Fruit fly (Drosophila melanogaster) whole organism, embryonic: ENCODE results near the gene Art1.

ENCODE experiments used
- Atf-2 ChIP-seq: fragments of 200-800 bp; sonication (Bioruptor generic); optimal IDR thresholded peaks from 2 replicates; lab custom pipeline; 2016; ENCODE audit warnings: missing biosample characterization, missing genetic modification characterization
- CG10979 ChIP-seq: fragments of 200-800 bp; sonication (Bioruptor generic); optimal IDR thresholded peaks from 2 replicates; lab custom pipeline; 2018; ENCODE audit warnings: missing biosample characterization, mild to moderate bottlenecking, missing genetic modification characterization, moderate library complexity
- CG11398 ChIP-seq: fragments of 200-800 bp; sonication (Bioruptor generic); optimal IDR thresholded peaks from 2 replicates; lab custom pipeline; 2016; ENCODE audit warnings: missing biosample characterization, missing genetic modification characterization
- CG11504 ChIP-seq: fragments of 200-800 bp; sonication (Bioruptor generic); optimal IDR thresholded peaks from 3 replicates; lab custom pipeline; 2019; ENCODE audit warnings: missing biosample characterization, mild to moderate bottlenecking, missing genetic modification characterization, moderate library complexity
- CG14014 ChIP-seq: fragments of 200-800 bp; sonication (Bioruptor generic); IDR thresholded peaks from 2 replicates; pipeline ENCODE4 v1.3.6; 2022; ENCODE audit warnings: missing biosample characterization, missing genetic modification characterization
- CG14050 ChIP-seq: fragments of 200-800 bp; sonication (Bioruptor generic); IDR thresholded peaks from 3 replicates; pipeline ENCODE4 v1.3.6; 2022; ENCODE audit warnings: missing biosample characterization, missing genetic modification characterization
- CG14441 ChIP-seq: fragments of 200-800 bp; sonication (Bioruptor generic); IDR thresholded peaks from 2 replicates; pipeline ENCODE4 v1.3.6; 2022; ENCODE audit warnings: missing biosample characterization, missing genetic modification characterization
- CG15073 ChIP-seq: fragments of 200-800 bp; sonication (Bioruptor generic); optimal IDR thresholded peaks from 2 replicates; lab custom pipeline; 2016; ENCODE audit warnings: missing biosample characterization, missing genetic modification characterization
- CG15696 ChIP-seq: fragments of 200-800 bp; sonication (Bioruptor generic); optimal IDR thresholded peaks from 2 replicates; lab custom pipeline; 2019; ENCODE audit warnings: missing biosample characterization, mild to moderate bottlenecking, missing genetic modification characterization, moderate library complexity
- CG16815 ChIP-seq: fragments of 200-800 bp; sonication (Bioruptor generic); optimal IDR thresholded peaks from 3 replicates; lab custom pipeline; 2017; ENCODE audit warnings: missing biosample characterization, mild to moderate bottlenecking, missing genetic modification characterization
- CG16863 ChIP-seq: fragments of 200-800 bp; sonication (Bioruptor generic); optimal IDR thresholded peaks from 3 replicates; lab custom pipeline; 2016; ENCODE audit warnings: missing biosample characterization, missing genetic modification characterization
- CG17359 ChIP-seq: fragments of 200-800 bp; sonication (Bioruptor generic); optimal IDR thresholded peaks from 3 replicates; lab custom pipeline; 2018; ENCODE audit warnings: missing biosample characterization, mild to moderate bottlenecking, missing genetic modification characterization, moderate library complexity
- CG17361 ChIP-seq: fragments of 200-800 bp; sonication (Bioruptor generic); IDR thresholded peaks from 3 replicates; pipeline ENCODE4 v1.3.6; 2022; ENCODE audit warnings: missing biosample characterization, missing genetic modification characterization
- CG1832 ChIP-seq: fragments of 200-800 bp; sonication (Bioruptor generic); optimal IDR thresholded peaks from 2 replicates; lab custom pipeline; 2017; ENCODE audit warnings: missing biosample characterization, mild to moderate bottlenecking, missing genetic modification characterization, inconsistent platforms
- CG2199 ChIP-seq: fragments of 200-800 bp; sonication (Bioruptor generic); IDR thresholded peaks from 3 replicates; pipeline ENCODE4 v1.3.6; 2022; ENCODE audit warnings: missing biosample characterization, missing genetic modification characterization
- CG31224 ChIP-seq: fragments of 200-800 bp; sonication (Bioruptor generic); IDR thresholded peaks from 2 replicates; pipeline ENCODE4 v1.3.6; 2022; ENCODE audit warnings: missing biosample characterization, missing genetic modification characterization
- CG31441 ChIP-seq: fragments of 200-800 bp; sonication (Bioruptor generic); IDR thresholded peaks from 2 replicates; pipeline ENCODE4 v1.3.6; 2022; ENCODE audit warnings: missing biosample characterization, missing genetic modification characterization
- CG4282 ChIP-seq: fragments of 200-800 bp; sonication (Bioruptor generic); optimal IDR thresholded peaks from 2 replicates; lab custom pipeline; 2016; ENCODE audit warnings: missing biosample characterization, missing genetic modification characterization
- CG4328 ChIP-seq: fragments of 200-800 bp; sonication (Bioruptor generic); optimal IDR thresholded peaks from 3 replicates; lab custom pipeline; 2017; ENCODE audit warnings: missing biosample characterization, missing genetic modification reagents, missing genetic modification characterization
- CG4360 ChIP-seq: fragments of 200-800 bp; sonication (Bioruptor generic); IDR thresholded peaks from 2 replicates; pipeline ENCODE4 v1.3.6; 2022; ENCODE audit warnings: missing biosample characterization, missing genetic modification characterization
- CG6813 ChIP-seq: fragments of 200-800 bp; sonication (Bioruptor generic); optimal IDR thresholded peaks from 2 replicates; lab custom pipeline; 2017; ENCODE audit warnings: missing biosample characterization, missing genetic modification characterization, mild to moderate bottlenecking, moderate library complexity, missing genetic modification reagents
- CG6854 ChIP-seq: fragments of 200-800 bp; sonication (Bioruptor generic); optimal IDR thresholded peaks from 3 replicates; lab custom pipeline; 2017; ENCODE audit warnings: missing biosample characterization, mild to moderate bottlenecking, missing genetic modification characterization
- CG7357 ChIP-seq: fragments of 200-800 bp; sonication (Bioruptor generic); IDR thresholded peaks from 3 replicates; pipeline ENCODE4 v1.3.6; 2022; ENCODE audit warnings: missing biosample characterization, missing genetic modification characterization
- CG7556 ChIP-seq: fragments of 200-800 bp; sonication (Bioruptor generic); optimal IDR thresholded peaks from 2 replicates; lab custom pipeline; 2017; ENCODE audit warnings: missing biosample characterization, mild to moderate bottlenecking, missing genetic modification characterization
- CG7928 ChIP-seq: fragments of 200-800 bp; sonication (Bioruptor generic); optimal IDR thresholded peaks from 2 replicates; lab custom pipeline; 2017; ENCODE audit warnings: missing biosample characterization, mild to moderate bottlenecking, missing genetic modification characterization
- CG7987 ChIP-seq: fragments of 200-800 bp; sonication (Bioruptor generic); optimal IDR thresholded peaks from 2 replicates; lab custom pipeline; 2018; ENCODE audit warnings: missing biosample characterization, mild to moderate bottlenecking, missing genetic modification characterization, moderate library complexity
- Dip3 ChIP-seq: fragments of 200-800 bp; sonication (Bioruptor generic); optimal IDR thresholded peaks from 3 replicates; lab custom pipeline; 2016; ENCODE audit warnings: missing biosample characterization, missing genetic modification characterization
- Ets97D ChIP-seq: fragments of 200-800 bp; sonication (Bioruptor generic); optimal IDR thresholded peaks from 3 replicates; lab custom pipeline; 2016; ENCODE audit warnings: missing biosample characterization, missing genetic modification characterization
- Hand ChIP-seq: fragments of 200-800 bp; sonication (Bioruptor generic); optimal IDR thresholded peaks from 2 replicates; lab custom pipeline; 2017; ENCODE audit warnings: mild to moderate bottlenecking, missing biosample characterization, missing genetic modification reagents, missing genetic modification characterization
- Hmr ChIP-seq: fragments of 200-800 bp; sonication (Bioruptor generic); optimal IDR thresholded peaks from 3 replicates; lab custom pipeline; 2017; ENCODE audit warnings: mild to moderate bottlenecking, missing biosample characterization, missing genetic modification reagents, missing genetic modification characterization
- Hsf ChIP-seq: fragments of 200-800 bp; sonication (Bioruptor generic); optimal IDR thresholded peaks from 3 replicates; lab custom pipeline; 2016; ENCODE audit warnings: missing biosample characterization, missing genetic modification characterization
- Meics ChIP-seq: fragments of 200-800 bp; sonication (Bioruptor generic); optimal IDR thresholded peaks from 2 replicates; lab custom pipeline; 2017; ENCODE audit warnings: missing biosample characterization, mild to moderate bottlenecking, missing genetic modification characterization
- Stat92E ChIP-seq, 3 experiments: fragments of >200 bp in 2 of 3; fragments of 200-800 bp in 1 of 3; sonication (Bioruptor generic) in 1 of 3; optimal IDR thresholded peaks; 2 replicates each; lab custom pipeline; 2017 to 2019; ENCODE audit warnings: missing biosample characterization in 3 of 3, missing genetic modification characterization in 3 of 3, mild to moderate bottlenecking in 1 of 3, moderate library complexity in 1 of 3
- Vsx1 ChIP-seq: fragments of 200-800 bp; sonication (Bioruptor generic); optimal IDR thresholded peaks from 2 replicates; lab custom pipeline; 2017; ENCODE audit warnings: missing biosample characterization, mild to moderate bottlenecking, missing genetic modification characterization, missing genetic modification reagents
- abd-A ChIP-seq: fragments of 200-800 bp; sonication (Bioruptor generic); optimal IDR thresholded peaks from 3 replicates; lab custom pipeline; 2019; ENCODE audit warnings: missing biosample characterization, mild to moderate bottlenecking, missing genetic modification characterization, moderate library complexity
- aop ChIP-seq: fragments of 200-800 bp; sonication (Bioruptor generic); IDR thresholded peaks from 2 replicates; pipeline ENCODE4 v1.3.6; 2022; ENCODE audit warnings: missing biosample characterization, missing genetic modification characterization
- ash1 ChIP-seq: fragments of 200-800 bp; sonication (Bioruptor generic); optimal IDR thresholded peaks from 2 replicates; lab custom pipeline; 2018; ENCODE audit warnings: missing biosample characterization, mild to moderate bottlenecking, missing genetic modification characterization
- btn ChIP-seq: fragments of 200-800 bp; sonication (Bioruptor generic); optimal IDR thresholded peaks from 2 replicates; lab custom pipeline; 2016; ENCODE audit warnings: missing biosample characterization, missing genetic modification characterization
- disco-r ChIP-seq: fragments of 200-800 bp; sonication (Bioruptor generic); optimal IDR thresholded peaks from 2 replicates; lab custom pipeline; 2016; ENCODE audit warnings: missing biosample characterization, missing genetic modification characterization
- ind ChIP-seq: fragments of 200-800 bp; sonication (Bioruptor generic); optimal IDR thresholded peaks from 3 replicates; lab custom pipeline; 2016; ENCODE audit warnings: missing biosample characterization, missing genetic modification characterization
- insv ChIP-seq, 2 experiments: fragments of 200-800 bp; sonication (Bioruptor generic); optimal IDR thresholded peaks; 3 replicates each; lab custom pipeline; 2016 to 2018; ENCODE audit warnings: missing biosample characterization in 2 of 2, missing genetic modification characterization in 2 of 2
- ken ChIP-seq: fragments of 200-800 bp; sonication (Bioruptor generic); IDR thresholded peaks from 3 replicates; pipeline ENCODE4 v1.3.6; 2022; ENCODE audit warnings: missing biosample characterization, missing genetic modification characterization
- otp ChIP-seq: fragments of 200-800 bp; sonication (Bioruptor generic); IDR thresholded peaks from 3 replicates; pipeline ENCODE4, ENCODE4 v1.3.6; 2022; ENCODE audit warnings: missing biosample characterization, missing genetic modification characterization
- pita ChIP-seq: fragments of 200-800 bp; sonication (Bioruptor generic); optimal IDR thresholded peaks from 2 replicates; lab custom pipeline; 2017; ENCODE audit warnings: missing biosample characterization, mild to moderate bottlenecking, missing genetic modification characterization
- rib ChIP-seq: fragments of 200-800 bp; sonication (Bioruptor generic); IDR thresholded peaks from 2 replicates; pipeline ENCODE4 v1.3.6; 2022; ENCODE audit warnings: missing biosample characterization, missing genetic modification characterization
- row ChIP-seq: fragments of 200-800 bp; sonication (Bioruptor generic); IDR thresholded peaks from 3 replicates; pipeline ENCODE4 v1.3.6; 2022; ENCODE audit warnings: missing biosample characterization, missing genetic modification characterization
- sens ChIP-seq: fragments of 200-800 bp; sonication (Bioruptor generic); peaks from one replicate; lab custom pipeline; 2016; ENCODE audit warnings: missing biosample characterization, missing genetic modification characterization
- slou ChIP-seq: fragments of 200-800 bp; sonication (Bioruptor generic); optimal IDR thresholded peaks from 3 replicates; lab custom pipeline; 2016; ENCODE audit warnings: missing biosample characterization, missing genetic modification characterization
- tll ChIP-seq, 2 experiments: fragments of 200-800 bp in 1 of 2; fragments of >200 bp in 1 of 2; sonication (Bioruptor generic) in 1 of 2; optimal IDR thresholded peaks; 2 replicates each; lab custom pipeline; 2017 to 2019; ENCODE audit warnings: missing biosample characterization in 2 of 2, missing genetic modification characterization in 2 of 2, mild to moderate bottlenecking in 1 of 2, moderate library complexity in 1 of 2
- trh ChIP-seq: fragments of 200-800 bp; sonication (Bioruptor generic); optimal IDR thresholded peaks from 2 replicates; lab custom pipeline; 2016; ENCODE audit warnings: missing biosample characterization, missing genetic modification characterization
- usp ChIP-seq: fragments of >200 bp; optimal IDR thresholded peaks from 2 replicates; lab custom pipeline; 2017; ENCODE audit warnings: missing biosample characterization, missing genetic modification characterization

Art1 gene

dm6 chr3R:10784058-10784499 is 3.9 kb downstream of the Art1 start, which contains the start of the genes mRpL37 and Rbp1 (continued):
- TF ChIP-seq CG10979 (tag; lab: Kevin White, UChicago) (peak; percentile 63), Hsf (GFP tag; lab: Kevin White, UChicago) (peak; percentile 80), ken (GFP tag; lab: Robert Waterston, UW) (no peak; the same call in 2 of the 3 replicates), CG15696 (tag; lab: Kevin White, UChicago) (peak; percentile 88), Dip3 (GFP tag; lab: Kevin White, UChicago) (peak; percentile 15), otp (GFP tag; lab: Robert Waterston, UW) (no peak), CG17361 (GFP tag; lab: Robert Waterston, UW) (peak; percentile 91), btn (GFP tag; lab: Kevin White, UChicago) (no peak), rib (GFP tag; lab: Robert Waterston, UW) (no peak), CG16863 (GFP tag; lab: Kevin White, UChicago) (peak; percentile 23), CG15073 (GFP tag; lab: Kevin White, UChicago) (no peak), CG14050 (GFP tag; lab: Robert Waterston, UW) (peak; percentile 34; the same call in 1 of the 3 replicates), Hand (GFP tag; lab: Kevin White, UChicago) (no peak), slou (GFP tag; lab: Kevin White, UChicago) (peak; percentile 80), Hmr (GFP tag; lab: Kevin White, UChicago) (no peak), CG14014 (GFP tag; lab: Robert Waterston, UW) (peak; percentile 54; the same call in 1 of the 2 replicates), CG14441 (peak; percentile 56; the same call in 1 of the 2 replicates), Meics (peak; percentile 65), CG4282 (GFP tag; lab: Kevin White, UChicago) (no peak), CG31224 (GFP tag; lab: Robert Waterston, UW) (0 out of 2 replicates have a peak, but pooled peaks have one; percentile 52), sens (peak; percentile 92), CG6813 (GFP tag; lab: Kevin White, UChicago) (no peak), CG1832 (GFP tag; lab: Kevin White, UChicago) (no peak), ash1 (GFP tag; lab: Kevin White, UChicago) (no peak), CG11504 (tag; lab: Kevin White, UChicago) (peak; percentile 81), row (peak; percentile 97), tll (GFP tag; optimal IDR thresholded peaks at IDR 0.05; lab: Kevin White, UChicago) (peak; percentile 7 to 69), CG2199 (no peak), CG7987 (GFP tag; lab: Kevin White, UChicago) (no peak), usp (GFP tag; lab: Kevin White, UChicago) (no peak), CG4360 (GFP tag; lab: Robert Waterston, UW) (no peak), trh (GFP tag; lab: Kevin White, UChicago) (peak; percentile 11), CG31441 (GFP tag; lab: Robert Waterston, UW) (peak; percentile 96), CG6854 (GFP tag; lab: Kevin White, UChicago) (no peak), pita (GFP tag; lab: Kevin White, UChicago) (no peak), CG16815 (GFP tag; lab: Kevin White, UChicago) (peak; percentile 79), CG17359 (tag; lab: Kevin White, UChicago) (peak; percentile 50), Stat92E (GFP tag; optimal IDR thresholded peaks at IDR 0.05; lab: Kevin White, UChicago) (peak in 1 of 3 experiments; percentile 30), aop (GFP tag; lab: Robert Waterston, UW) (no peak), disco-r (GFP tag; lab: Kevin White, UChicago) (no peak), CG11398 (GFP tag; lab: Kevin White, UChicago) (no peak), insv (GFP tag; optimal IDR thresholded peaks at IDR 0.05; lab: Kevin White, UChicago) (peak in 1 of 2 experiments; percentile 42), CG4328 (GFP tag; lab: Kevin White, UChicago) (peak; percentile 72), Vsx1 (no peak), CG7357 (GFP tag; lab: Robert Waterston, UW) (peak; percentile 43; the same call in 1 of the 3 replicates), Ets97D (GFP tag; lab: Kevin White, UChicago) (peak; percentile 54), ind (peak; percentile 84), Atf-2 (peak; percentile 48), CG7928 (GFP tag; lab: Kevin White, UChicago) (peak; percentile 21), CG7556 (GFP tag; lab: Kevin White, UChicago) (no peak), abd-A (tag; lab: Kevin White, UChicago) (no peak)
